Fruit fly (Drosophila melanogaster) whole organism: ENCODE results near the gene mat.

Source experiments
- CG8478 ChIP-seq: fragments of >200 bp; optimal IDR thresholded peaks from 2 replicates; lab custom pipeline; 2018; ENCODE audit warnings: inconsistent platforms
- psq ChIP-seq: fragments of >200 bp; optimal IDR thresholded peaks from 2 replicates; lab custom pipeline; 2017
- usp ChIP-seq: fragments of >200 bp; optimal IDR thresholded peaks from 2 replicates; lab custom pipeline; 2017; ENCODE audit warnings: missing biosample characterization, missing genetic modification characterization, mixed read lengths

DNA sequence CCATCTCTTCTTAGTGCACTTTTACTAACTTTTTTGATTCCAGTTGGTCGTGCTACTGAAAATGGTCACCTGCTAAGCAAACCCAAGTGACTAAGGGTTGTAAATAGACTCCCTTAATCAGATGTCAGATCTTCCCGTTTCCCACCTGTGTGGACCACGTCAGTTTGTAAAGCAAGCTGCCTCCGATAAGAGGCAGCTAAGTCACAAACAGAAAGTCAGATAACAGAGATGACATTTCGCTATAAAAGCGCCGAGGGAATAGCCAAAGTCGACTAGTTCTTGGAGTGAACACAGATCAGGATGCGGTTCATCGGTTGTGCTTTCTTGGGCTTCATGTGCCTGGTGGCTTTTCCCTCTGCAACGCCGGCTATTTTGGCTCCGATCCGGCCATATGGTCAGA lies at the start of gene mat:
- no peak for TF ChIP-seq usp (GFP tag; lab: Kevin White, UChicago)
- TF ChIP-seq CG8478 (lab: Kevin White, UChicago) = no peak
- TF ChIP-seq psq (lab: Kevin White, UChicago) = no peak
